Fruit fly (Drosophila melanogaster) whole organism, adult: Measurements from ENCODE around the gene CG42488.

Source experiments
- CG11617 ChIP-seq: fragments of 200-800 bp; sonication (Bioruptor generic); optimal IDR thresholded peaks from 2 replicates; lab custom pipeline; 2017; ENCODE audit warnings: mild to moderate bottlenecking, missing biosample characterization, missing genetic modification reagents, missing genetic modification characterization
- CG12768 ChIP-seq: fragments of 200-800 bp; sonication (Bioruptor generic); optimal IDR thresholded peaks from 2 replicates; lab custom pipeline; 2017; ENCODE audit warnings: missing biosample characterization, missing genetic modification characterization, mild to moderate bottlenecking, moderate library complexity, missing genetic modification reagents
- CG14711 ChIP-seq: fragments of 200-800 bp; sonication (Bioruptor generic); optimal IDR thresholded peaks from 2 replicates; lab custom pipeline; 2018; ENCODE audit warnings: missing biosample characterization, mild to moderate bottlenecking, missing genetic modification characterization, moderate library complexity
- CG1620 ChIP-seq: fragments of 200-800 bp; sonication (Bioruptor generic); optimal IDR thresholded peaks from 2 replicates; lab custom pipeline; 2016; ENCODE audit warnings: missing biosample characterization, missing genetic modification characterization
- CG33017 ChIP-seq: fragments of 200-800 bp; sonication (Bioruptor generic); optimal IDR thresholded peaks from 2 replicates; lab custom pipeline; 2018; ENCODE audit warnings: missing biosample characterization, mild to moderate bottlenecking, missing genetic modification characterization, moderate library complexity
- CG5204 ChIP-seq: fragments of 200-800 bp; sonication (Bioruptor generic); optimal IDR thresholded peaks from 2 replicates; lab custom pipeline; 2016; ENCODE audit warnings: missing biosample characterization, missing genetic modification characterization
- CG7045 ChIP-seq: fragments of 200-800 bp; sonication (Bioruptor generic); optimal IDR thresholded peaks from 2 replicates; lab custom pipeline; 2017; ENCODE audit warnings: missing biosample characterization, mild to moderate bottlenecking, missing genetic modification characterization
- CG7101 ChIP-seq: fragments of 200-800 bp; sonication (Bioruptor generic); optimal IDR thresholded peaks from 2 replicates; lab custom pipeline; 2018; ENCODE audit warnings: missing biosample characterization, mild to moderate bottlenecking, missing genetic modification characterization, moderate library complexity
- Clk ChIP-seq: fragments of 200-800 bp; sonication (Bioruptor generic); optimal IDR thresholded peaks from 2 replicates; lab custom pipeline; 2017; ENCODE audit warnings: missing biosample characterization, missing genetic modification characterization
- Crg-1 ChIP-seq: fragments of 200-800 bp; sonication (Bioruptor generic); optimal IDR thresholded peaks from 2 replicates; lab custom pipeline; 2016; ENCODE audit warnings: missing biosample characterization, missing genetic modification characterization
- Hr96 ChIP-seq: fragments of 200-800 bp; sonication (Bioruptor generic); optimal IDR thresholded peaks from 2 replicates; lab custom pipeline; 2016; ENCODE audit warnings: missing biosample characterization, missing genetic modification characterization
- Mnt ChIP-seq: fragments of 200-800 bp; sonication (Bioruptor generic); optimal IDR thresholded peaks from 2 replicates; lab custom pipeline; 2016; ENCODE audit warnings: missing biosample characterization, mild to moderate bottlenecking, missing genetic modification characterization
- bab1 ChIP-seq: fragments of 200-800 bp; sonication (Bioruptor generic); optimal IDR thresholded peaks from 3 replicates; lab custom pipeline; 2019; ENCODE audit warnings: missing biosample characterization, mild to moderate bottlenecking, missing genetic modification characterization, moderate library complexity
- cic ChIP-seq: fragments of 200-800 bp; sonication (Bioruptor generic); optimal IDR thresholded peaks from 2 replicates; lab custom pipeline; 2017; ENCODE audit warnings: missing biosample characterization, mild to moderate bottlenecking, missing genetic modification characterization, moderate library complexity
- cnc ChIP-seq, 2 experiments: fragments of >200 bp; optimal IDR thresholded peaks; 2 replicates each; lab custom pipeline; 2017
- kay ChIP-seq: fragments of 200-800 bp; sonication (Bioruptor generic); peaks from one replicate; lab custom pipeline; 2016; ENCODE audit warnings: missing biosample characterization, missing genetic modification characterization, borderline replicate concordance
- ovo ChIP-seq: fragments of 200-800 bp; sonication (Bioruptor generic); optimal IDR thresholded peaks from 2 replicates; lab custom pipeline; 2016; ENCODE audit warnings: missing biosample characterization, missing genetic modification characterization
- pad ChIP-seq: fragments of 200-800 bp; sonication (Bioruptor generic); optimal IDR thresholded peaks from 3 replicates; lab custom pipeline; 2017; ENCODE audit warnings: missing biosample characterization, missing genetic modification characterization, mild to moderate bottlenecking, moderate library complexity, missing genetic modification reagents
- tj ChIP-seq: fragments of 200-800 bp; sonication (Bioruptor generic); optimal IDR thresholded peaks from 3 replicates; lab custom pipeline; 2017; ENCODE audit warnings: missing biosample characterization, mild to moderate bottlenecking, missing genetic modification characterization, moderate library complexity
- toe ChIP-seq: fragments of 200-800 bp; sonication (Bioruptor generic); optimal IDR thresholded peaks from 2 replicates; lab custom pipeline; 2016; ENCODE audit warnings: missing biosample characterization, missing genetic modification characterization

CG42488 gene

dm6 chr3R:25448318-25448717 is 34.6 kb upstream of the CG42488 start:
- no peak for TF ChIP-seq CG33017 (tag; lab: Kevin White, UChicago)
- no peak for TF ChIP-seq cic (GFP tag; lab: Kevin White, UChicago)
- TF ChIP-seq bab1 (GFP tag; lab: Kevin White, UChicago): peak; percentile 13
- TF ChIP-seq CG12768 (GFP tag; lab: Kevin White, UChicago): no peak
- no peak for TF ChIP-seq toe
- peak; percentile 87 for TF ChIP-seq tj
- peak; percentile 15 for TF ChIP-seq CG7101 (tag; lab: Kevin White, UChicago)
- peak; percentile 54 for TF ChIP-seq kay (GFP tag; lab: Kevin White, UChicago)
- no peak for TF ChIP-seq Crg-1 (GFP tag; lab: Kevin White, UChicago)

- TF ChIP-seq pad (GFP tag; lab: Kevin White, UChicago) (no peak), cnc (optimal IDR thresholded peaks at IDR 0.05; lab: Kevin White, UChicago) (no peak), CG7045 (no peak), CG1620 (GFP tag; lab: Kevin White, UChicago) (no peak), CG12768 (GFP tag; lab: Kevin White, UChicago) (no peak), Clk (no peak), CG33017 (tag; lab: Kevin White, UChicago) (no peak), bab1 (GFP tag; lab: Kevin White, UChicago) (no peak), tj (no peak), Hr96 (GFP tag; lab: Kevin White, UChicago) (no peak), CG14711 (tag; lab: Kevin White, UChicago) (no peak), CG7101 (tag; lab: Kevin White, UChicago) (no peak)
Observed at dm6 chr3R:25448737-25449136, 34.2 kb upstream of the CG42488 start.

DNA sequence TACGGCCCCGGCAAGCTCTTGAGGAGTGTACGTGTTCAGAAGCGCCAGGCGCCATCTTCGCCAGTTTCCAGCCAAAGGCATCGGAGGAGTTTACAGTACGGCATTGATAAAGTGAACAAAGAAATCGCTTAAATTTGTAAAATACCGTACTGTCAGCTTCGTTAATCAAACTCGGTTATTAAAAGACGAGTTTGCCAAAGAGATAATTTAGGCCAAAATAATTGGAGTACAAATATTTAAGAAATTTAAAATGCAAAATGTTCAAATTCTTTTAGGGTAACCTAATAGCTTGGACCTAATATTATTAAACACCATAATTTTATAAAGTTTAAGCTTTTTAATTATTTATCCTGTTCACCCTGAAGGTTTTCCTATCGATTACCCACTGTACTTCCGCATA is 31.1 kb upstream of the CG42488 start:
- no peak for TF ChIP-seq cic (GFP tag; lab: Kevin White, UChicago)
- no peak for TF ChIP-seq tj
- TF ChIP-seq cnc (optimal IDR thresholded peaks at IDR 0.05; lab: Kevin White, UChicago): no peak
- no peak for TF ChIP-seq CG1620 (GFP tag; lab: Kevin White, UChicago)
- no peak for TF ChIP-seq ovo (GFP tag; lab: Kevin White, UChicago)
- no peak for TF ChIP-seq CG7101 (tag; lab: Kevin White, UChicago)
- no peak for TF ChIP-seq pad (GFP tag; lab: Kevin White, UChicago)
- no peak for TF ChIP-seq CG14711 (tag; lab: Kevin White, UChicago)
- TF ChIP-seq CG33017 (tag; lab: Kevin White, UChicago): no peak
- no peak for TF ChIP-seq toe
- TF ChIP-seq Crg-1 (GFP tag; lab: Kevin White, UChicago): no peak

- peak; percentile 4 for TF ChIP-seq CG12768 (GFP tag; lab: Kevin White, UChicago)
- no peak for TF ChIP-seq toe
- peak; percentile 85 for TF ChIP-seq kay (GFP tag; lab: Kevin White, UChicago)
- TF ChIP-seq Clk: peak; percentile 6
- peak; percentile 24 for TF ChIP-seq cic (GFP tag; lab: Kevin White, UChicago)
- no peak for TF ChIP-seq bab1 (GFP tag; lab: Kevin White, UChicago)
- TF ChIP-seq CG11617 (GFP tag; lab: Kevin White, UChicago): peak; percentile 29
- no peak for TF ChIP-seq CG33017 (tag; lab: Kevin White, UChicago)
- peak; percentile 19 for TF ChIP-seq CG7101 (tag; lab: Kevin White, UChicago)
- peak; percentile 2 for TF ChIP-seq CG7045
- TF ChIP-seq Crg-1 (GFP tag; lab: Kevin White, UChicago): no peak
- TF ChIP-seq ovo (GFP tag; lab: Kevin White, UChicago): no peak
- no peak for TF ChIP-seq CG5204 (GFP tag; lab: Kevin White, UChicago)
Observed at dm6 chr3R:25453150-25453680, 29.7 kb upstream of the CG42488 start.

DNA sequence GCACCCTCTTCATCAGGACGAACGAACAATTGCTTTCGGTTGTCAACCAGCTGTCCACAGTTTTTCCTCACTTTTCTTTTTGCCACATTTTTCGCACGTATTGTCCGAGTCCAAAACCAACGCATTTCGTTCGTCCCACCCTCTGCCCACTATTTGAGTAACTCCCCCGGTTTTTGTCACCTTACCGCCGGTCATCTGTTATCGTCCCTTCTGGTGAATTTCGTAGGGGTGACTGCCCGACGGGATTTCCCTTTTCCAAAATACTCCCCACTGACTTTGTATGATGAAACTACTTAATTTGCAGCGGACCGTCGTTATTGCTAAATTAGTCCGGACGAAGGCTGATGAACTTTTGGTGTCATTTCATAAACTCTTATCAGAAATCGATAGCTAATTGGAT is 25.8 kb upstream of the CG42488 start:
- TF ChIP-seq Mnt (GFP tag; lab: Kevin White, UChicago) (no peak), kay (GFP tag; lab: Kevin White, UChicago) (no peak), CG14711 (tag; lab: Kevin White, UChicago) (no peak), bab1 (GFP tag; lab: Kevin White, UChicago) (no peak), CG12768 (GFP tag; lab: Kevin White, UChicago) (no peak), Crg-1 (GFP tag; lab: Kevin White, UChicago) (no peak)

- no peak for TF ChIP-seq tj
- TF ChIP-seq CG1620 (GFP tag; lab: Kevin White, UChicago): no peak
- TF ChIP-seq CG14711 (tag; lab: Kevin White, UChicago): peak; percentile 23
Observed at dm6 chr3R:25459200-25459809, 23.6 kb upstream of the CG42488 start.

dm6 chr3R:25460650-25461049 is 22.2 kb upstream of the CG42488 start:
- TF ChIP-seq tj (peak; percentile 92), cnc (optimal IDR thresholded peaks at IDR 0.05; lab: Kevin White, UChicago) (no peak)
